Fruit fly (Drosophila melanogaster) whole organism, prepupa: ENCODE measurements around the gene Sry-beta.
A peak's percentile ranks its signal among the peaks of the same experiment; 100 is the strongest.

ENCODE experiments used
- CG10631 ChIP-seq: fragments of 200-800 bp; sonication (Bioruptor generic); optimal IDR thresholded peaks from 2 replicates; lab custom pipeline; 2016; ENCODE audit warnings: missing biosample characterization, missing genetic modification characterization
- CG10669 ChIP-seq: fragments of 200-800 bp; sonication (Bioruptor generic); optimal IDR thresholded peaks from 3 replicates; lab custom pipeline; 2018; ENCODE audit warnings: missing biosample characterization, mild to moderate bottlenecking, missing genetic modification characterization, moderate library complexity
- CG15336 ChIP-seq: fragments of 200-800 bp; sonication (Bioruptor generic); IDR thresholded peaks from 2 replicates; pipeline ENCODE4 v1.3.6; 2022; ENCODE audit warnings: missing biosample characterization, missing genetic modification characterization
- CG6792 ChIP-seq: fragments of 200-800 bp; sonication (Bioruptor generic); optimal IDR thresholded peaks from 3 replicates; lab custom pipeline; 2016; ENCODE audit warnings: missing biosample characterization, missing genetic modification characterization
- Ets21C ChIP-seq: fragments of 200-800 bp; sonication (Bioruptor generic); optimal IDR thresholded peaks from 3 replicates; lab custom pipeline; 2016; ENCODE audit warnings: missing biosample characterization, missing genetic modification characterization
- Hr39 ChIP-seq: fragments of 200-800 bp; sonication (Bioruptor generic); optimal IDR thresholded peaks from 2 replicates; lab custom pipeline; 2016; ENCODE audit warnings: missing biosample characterization, missing genetic modification characterization
- Hr4 ChIP-seq: fragments of 200-800 bp; sonication (Bioruptor generic); optimal IDR thresholded peaks from 3 replicates; lab custom pipeline; 2016; ENCODE audit warnings: missing biosample characterization, missing genetic modification characterization
- Sox15 ChIP-seq: fragments of 200-800 bp; sonication (Bioruptor generic); optimal IDR thresholded peaks from 3 replicates; lab custom pipeline; 2016; ENCODE audit warnings: missing biosample characterization, missing genetic modification characterization
- fd59A ChIP-seq: fragments of 200-800 bp; sonication (Bioruptor generic); optimal IDR thresholded peaks from 2 replicates; lab custom pipeline; 2017; ENCODE audit warnings: missing biosample characterization, mild to moderate bottlenecking, missing genetic modification characterization, missing genetic modification reagents
- net ChIP-seq: fragments of 200-800 bp; sonication (Bioruptor generic); optimal IDR thresholded peaks from 3 replicates; lab custom pipeline; 2016; ENCODE audit warnings: missing biosample characterization, missing genetic modification characterization
- pdm3 ChIP-seq: fragments of 200-800 bp; sonication (Bioruptor generic); optimal IDR thresholded peaks from 3 replicates; lab custom pipeline; 2016; ENCODE audit warnings: missing biosample characterization, missing genetic modification characterization
- svp ChIP-seq: fragments of 200-800 bp; sonication (Bioruptor generic); peaks from one replicate; lab custom pipeline; 2016; ENCODE audit warnings: missing biosample characterization, missing genetic modification characterization
- topi ChIP-seq: fragments of 200-800 bp; sonication (Bioruptor generic); optimal IDR thresholded peaks from 3 replicates; lab custom pipeline; 2016; ENCODE audit warnings: missing biosample characterization, missing genetic modification characterization
- vri ChIP-seq: fragments of 200-800 bp; sonication (Bioruptor generic); optimal IDR thresholded peaks from 3 replicates; lab custom pipeline; 2016; ENCODE audit warnings: missing biosample characterization, mild to moderate bottlenecking, missing genetic modification characterization

DNA sequence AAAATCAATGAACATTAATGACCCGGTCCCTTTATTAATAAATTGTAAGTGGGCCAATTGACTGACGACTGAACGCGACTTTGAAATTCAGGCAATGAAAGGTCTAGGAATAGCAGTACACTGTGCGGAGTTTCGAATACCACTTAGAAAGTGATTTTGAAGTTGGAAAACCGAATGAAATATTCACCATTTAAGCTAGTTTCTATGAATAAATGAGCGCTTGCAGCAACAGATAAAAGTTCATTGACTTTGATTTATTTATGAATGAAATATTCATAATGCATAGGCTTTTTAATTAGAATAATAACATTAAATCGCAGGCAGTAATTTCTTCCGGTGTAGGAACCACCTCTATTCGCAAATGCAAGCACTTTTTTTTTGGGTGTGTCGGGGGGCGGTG is 18.5 kb upstream of the Sry-beta start:
- TF ChIP-seq fd59A = peak; percentile 25
- no peak for TF ChIP-seq pdm3 (GFP tag; lab: Kevin White, UChicago)
- TF ChIP-seq CG10631 (GFP tag; lab: Kevin White, UChicago) = peak; percentile 12
- TF ChIP-seq net = peak; percentile 33
- peak; percentile 8 for TF ChIP-seq Hr39 (GFP tag; lab: Kevin White, UChicago)
- TF ChIP-seq CG10669 (GFP tag; lab: Kevin White, UChicago) = peak; percentile 9
- TF ChIP-seq vri = no peak
- TF ChIP-seq Ets21C (GFP tag; lab: Kevin White, UChicago) = no peak
- TF ChIP-seq svp (GFP tag; lab: Kevin White, UChicago) = peak; percentile 52
- TF ChIP-seq topi = peak; percentile 12
- no peak for TF ChIP-seq Hr4 (GFP tag; lab: Kevin White, UChicago)
- peak; percentile 72 for TF ChIP-seq CG15336 (GFP tag; lab: Robert Waterston, UW)
- peak; percentile 24 for TF ChIP-seq CG6792 (GFP tag; lab: Kevin White, UChicago)
- TF ChIP-seq Sox15 = no peak
